Fruit fly (Drosophila melanogaster): ENCODE results near the gene APC7.

APC7 gene

dm6 chrX:6638123-6638522, 41.2 kb downstream of the APC7 start (continued):
- TF ChIP-seq eyg (GFP tag; optimal IDR thresholded peaks at IDR 0.05) (no peak), Bdp1 (GFP tag; optimal IDR thresholded peaks at IDR 0.05) (no peak), vnd (GFP tag; IDR thresholded peaks at IDR 0.05; ENCODE audit: partially characterized antibody) (no peak), Mes4 (GFP tag; optimal IDR thresholded peaks at IDR 0.05) (no peak), CG17359 (tag; optimal IDR thresholded peaks at IDR 0.05) (peak; percentile 47), CG1233 (GFP tag; optimal IDR thresholded peaks at IDR 0.05) (no peak), tll (GFP tag; optimal IDR thresholded peaks at IDR 0.05) (no peak), sc (optimal IDR thresholded peaks at IDR 0.05) (no peak), sc (GFP tag; optimal IDR thresholded peaks at IDR 0.05) (no peak), BEAF-32 (GFP tag; optimal IDR thresholded peaks at IDR 0.05) (no peak), CG30020 (tag; optimal IDR thresholded peaks at IDR 0.05) (no peak), CG3838 (GFP tag; optimal IDR thresholded peaks at IDR 0.05) (no peak), peb (GFP tag; IDR thresholded peaks at IDR 0.05) (no peak), Kr (GFP tag; optimal IDR thresholded peaks at IDR 0.05) (no peak)

dm6 chrX:6641602-6642001, 44.7 kb downstream of the APC7 start:
- peak; percentile 59 for TF ChIP-seq grau (tag; optimal IDR thresholded peaks at IDR 0.05)
- TF ChIP-seq CG11504 (tag; optimal IDR thresholded peaks at IDR 0.05): peak; percentile 35
- 0 out of 3 replicates have a peak, but pooled peaks have one; percentile 26 for TF ChIP-seq row (GFP tag; IDR thresholded peaks at IDR 0.05)
- TF ChIP-seq prd (optimal IDR thresholded peaks at IDR 0.05): no peak
- peak; percentile 39; the same call in 1 of the 3 replicates for TF ChIP-seq prd (GFP tag; IDR thresholded peaks at IDR 0.05)
- peak; percentile 71 for TF ChIP-seq Med (GFP tag)
- TF ChIP-seq lilli (GFP tag; optimal IDR thresholded peaks at IDR 0.05): peak; percentile 13
- TF ChIP-seq CG17186 (GFP tag; optimal IDR thresholded peaks at IDR 0.05): no peak
- no peak for TF ChIP-seq her (GFP tag; optimal IDR thresholded peaks at IDR 0.05)
- TF ChIP-seq Rfx (GFP tag; IDR thresholded peaks at IDR 0.05): peak; percentile 31; the same call in 1 of the 2 replicates
- TF ChIP-seq Mrtf (GFP tag; IDR thresholded peaks at IDR 0.05): no peak
- TF ChIP-seq CG8290 (GFP tag; optimal IDR thresholded peaks at IDR 0.05): no peak
- TF ChIP-seq CG8290 (tag; optimal IDR thresholded peaks at IDR 0.05): peak in 1 of 2 experiments; percentile 1
- TF ChIP-seq sens (GFP tag): peak; percentile 8
- peak in 1 of 2 experiments; percentile 4 for TF ChIP-seq eve (GFP tag; optimal IDR thresholded peaks at IDR 0.05)
- no peak for TF ChIP-seq fu2 (GFP tag; optimal IDR thresholded peaks at IDR 0.05)
- peak; percentile 9 for TF ChIP-seq dmrt99B (tag; optimal IDR thresholded peaks at IDR 0.05)
- no peak for TF ChIP-seq CG3065 (GFP tag; optimal IDR thresholded peaks at IDR 0.05)
- peak in 1 of 2 experiments; percentile 22 for TF ChIP-seq Pdp1 (GFP tag; optimal IDR thresholded peaks at IDR 0.05)
- TF ChIP-seq twi (tag; optimal IDR thresholded peaks at IDR 0.05): no peak
- TF ChIP-seq CG9437 (GFP tag; optimal IDR thresholded peaks at IDR 0.05): peak; percentile 57
- peak; percentile 71 for TF ChIP-seq Drgx (GFP tag; IDR thresholded peaks at IDR 0.05)

DNA sequence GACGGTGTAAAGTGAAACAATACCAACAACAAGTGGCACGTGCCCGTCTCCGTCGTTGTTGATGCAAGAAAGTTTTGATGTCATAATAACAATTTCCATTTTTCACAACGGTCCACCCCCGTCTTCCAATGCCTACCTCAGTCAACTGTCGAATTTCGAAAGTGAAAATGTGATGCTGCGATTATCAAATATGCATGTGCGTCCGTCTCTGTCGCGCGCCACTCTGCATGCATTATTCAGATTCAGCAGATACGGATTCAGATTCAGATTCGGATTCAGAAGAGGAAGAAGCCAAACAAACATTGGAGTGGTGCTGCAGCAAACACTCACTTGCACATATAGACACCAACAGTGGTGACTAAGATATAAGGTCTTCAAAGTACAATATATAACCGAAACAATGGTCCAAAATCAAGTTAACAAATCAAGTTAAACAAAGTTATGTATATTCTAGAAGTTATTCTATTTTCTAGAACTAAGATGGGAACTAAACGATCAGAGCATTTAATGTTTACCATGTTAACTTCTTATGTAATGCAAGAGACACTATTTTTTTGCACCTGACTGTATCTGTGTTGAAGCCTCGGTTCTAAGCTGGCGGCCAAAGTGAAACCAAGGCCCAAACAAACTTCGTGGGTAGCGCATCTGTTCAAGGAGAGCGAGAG, 45.8 kb downstream of the APC7 start:
- no peak for TF ChIP-seq sens-2 (GFP tag; IDR thresholded peaks at IDR 0.05)
- no peak for TF ChIP-seq hkb (optimal IDR thresholded peaks at IDR 0.05)
- TF ChIP-seq hkb (GFP tag; IDR thresholded peaks at IDR 0.05): peak; percentile 61; the same call in 1 of the 2 replicates
- peak; percentile 40 for TF ChIP-seq CG10267 (tag; optimal IDR thresholded peaks at IDR 0.05)
- peak; percentile 1 for TF ChIP-seq Asciz (GFP tag; optimal IDR thresholded peaks at IDR 0.05)
- no peak for TF ChIP-seq CG31365 (tag; optimal IDR thresholded peaks at IDR 0.05)
- TF ChIP-seq Med (GFP tag): peak; percentile 59
- TF ChIP-seq phol (tag; optimal IDR thresholded peaks at IDR 0.05): peak; percentile 49
- TF ChIP-seq CG10979 (tag; optimal IDR thresholded peaks at IDR 0.05): peak; percentile 67
- peak; percentile 8 for TF ChIP-seq CG7556 (GFP tag; optimal IDR thresholded peaks at IDR 0.05)
- TF ChIP-seq ci (GFP tag; IDR thresholded peaks at IDR 0.05): peak; percentile 71; the same call in 2 of the 3 replicates
- TF ChIP-seq PHDP (tag; optimal IDR thresholded peaks at IDR 0.05): peak; percentile 2
- TF ChIP-seq CG15696 (tag; optimal IDR thresholded peaks at IDR 0.05): peak; percentile 4
- TF ChIP-seq ara (GFP tag; IDR thresholded peaks at IDR 0.05): peak; percentile 56; the same call in 1 of the 2 replicates
- no peak for TF ChIP-seq CG12071 (GFP tag; optimal IDR thresholded peaks at IDR 0.05)
- TF ChIP-seq CG33557 (GFP tag; optimal IDR thresholded peaks at IDR 0.05): peak; percentile 28

Measured in whole organism, embryonic.